Fruit fly (Drosophila melanogaster) whole organism, adult: ENCODE measurements around the gene Irp-1A.

Experiments used
- CG11617 ChIP-seq: fragments of 200-800 bp; sonication (Bioruptor generic); optimal IDR thresholded peaks from 2 replicates; lab custom pipeline; 2017; ENCODE audit warnings: mild to moderate bottlenecking, missing biosample characterization, missing genetic modification reagents, missing genetic modification characterization
- CG12768 ChIP-seq: fragments of 200-800 bp; sonication (Bioruptor generic); optimal IDR thresholded peaks from 2 replicates; lab custom pipeline; 2017; ENCODE audit warnings: missing biosample characterization, missing genetic modification characterization, mild to moderate bottlenecking, moderate library complexity, missing genetic modification reagents
- CG14711 ChIP-seq: fragments of 200-800 bp; sonication (Bioruptor generic); optimal IDR thresholded peaks from 2 replicates; lab custom pipeline; 2018; ENCODE audit warnings: missing biosample characterization, mild to moderate bottlenecking, missing genetic modification characterization, moderate library complexity
- CG7101 ChIP-seq: fragments of 200-800 bp; sonication (Bioruptor generic); optimal IDR thresholded peaks from 2 replicates; lab custom pipeline; 2018; ENCODE audit warnings: missing biosample characterization, mild to moderate bottlenecking, missing genetic modification characterization, moderate library complexity
- Clk ChIP-seq: fragments of 200-800 bp; sonication (Bioruptor generic); optimal IDR thresholded peaks from 2 replicates; lab custom pipeline; 2017; ENCODE audit warnings: missing biosample characterization, missing genetic modification characterization
- Crg-1 ChIP-seq: fragments of 200-800 bp; sonication (Bioruptor generic); optimal IDR thresholded peaks from 2 replicates; lab custom pipeline; 2016; ENCODE audit warnings: missing biosample characterization, missing genetic modification characterization
- Hr96 ChIP-seq: fragments of 200-800 bp; sonication (Bioruptor generic); optimal IDR thresholded peaks from 2 replicates; lab custom pipeline; 2016; ENCODE audit warnings: missing biosample characterization, missing genetic modification characterization
- cic ChIP-seq: fragments of 200-800 bp; sonication (Bioruptor generic); optimal IDR thresholded peaks from 2 replicates; lab custom pipeline; 2017; ENCODE audit warnings: missing biosample characterization, mild to moderate bottlenecking, missing genetic modification characterization, moderate library complexity
- kay ChIP-seq: fragments of 200-800 bp; sonication (Bioruptor generic); peaks from one replicate; lab custom pipeline; 2016; ENCODE audit warnings: missing biosample characterization, missing genetic modification characterization, borderline replicate concordance
- ovo ChIP-seq: fragments of 200-800 bp; sonication (Bioruptor generic); optimal IDR thresholded peaks from 2 replicates; lab custom pipeline; 2016; ENCODE audit warnings: missing biosample characterization, missing genetic modification characterization
- pad ChIP-seq: fragments of 200-800 bp; sonication (Bioruptor generic); optimal IDR thresholded peaks from 3 replicates; lab custom pipeline; 2017; ENCODE audit warnings: missing biosample characterization, missing genetic modification characterization, mild to moderate bottlenecking, moderate library complexity, missing genetic modification reagents
- tj ChIP-seq: fragments of 200-800 bp; sonication (Bioruptor generic); optimal IDR thresholded peaks from 3 replicates; lab custom pipeline; 2017; ENCODE audit warnings: missing biosample characterization, mild to moderate bottlenecking, missing genetic modification characterization, moderate library complexity

DNA sequence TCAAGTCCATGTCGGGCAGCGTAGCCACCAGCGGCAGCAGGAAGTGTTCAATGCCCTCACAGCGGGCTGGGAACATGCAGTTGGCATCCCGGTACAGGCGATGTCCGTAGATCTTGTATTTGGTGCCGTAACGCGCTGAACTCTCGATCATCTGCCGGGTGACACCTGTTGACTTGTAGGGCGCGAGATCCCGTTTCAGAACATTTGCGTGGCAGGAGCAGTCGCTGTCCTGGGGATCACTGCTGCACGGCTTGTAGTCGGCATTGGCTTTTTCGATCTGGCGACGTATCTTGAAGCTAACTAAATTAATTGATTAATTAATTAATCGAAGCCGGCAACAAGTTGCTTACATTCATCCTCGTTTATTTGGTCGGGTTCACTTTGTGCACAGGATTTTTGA lies 25.7 kb upstream of the Irp-1A start:
- no peak for TF ChIP-seq pad (GFP tag; lab: Kevin White, UChicago)
- TF ChIP-seq CG7101, result no peak
- no peak for TF ChIP-seq cic (GFP tag; lab: Kevin White, UChicago)
- TF ChIP-seq CG12768, result no peak
- TF ChIP-seq tj (GFP tag; lab: Kevin White, UChicago), result no peak
- no peak for TF ChIP-seq ovo (GFP tag; lab: Kevin White, UChicago)
- TF ChIP-seq Crg-1 (GFP tag; lab: Kevin White, UChicago), result no peak
- no peak for TF ChIP-seq Hr96 (GFP tag; lab: Kevin White, UChicago)
- TF ChIP-seq Clk (GFP tag; lab: Kevin White, UChicago), result no peak
- no peak for TF ChIP-seq CG14711 (tag; lab: Kevin White, UChicago)
- no peak for TF ChIP-seq CG11617
- TF ChIP-seq kay (GFP tag; lab: Kevin White, UChicago), result no peak
